Worm (Caenorhabditis elegans) whole organism, L1 larva: ENCODE data around the gene scc-3.

Source experiments
- lsy-2 ChIP-seq, 2 experiments: fragments of 150-350 bp; optimal IDR thresholded peaks; 2 replicates each; lab custom pipeline; 2014; ENCODE audit warnings: missing biosample characterization in 2 of 2, missing genetic modification characterization in 2 of 2
- nhr-237 ChIP-seq: fragments of 150-350 bp; optimal IDR thresholded peaks from 2 replicates; lab custom pipeline; 2014; ENCODE audit warnings: missing biosample characterization, missing genetic modification characterization
- nhr-28 ChIP-seq: fragments of 150-350 bp; optimal IDR thresholded peaks from 2 replicates; lab custom pipeline; 2014; ENCODE audit warnings: missing biosample characterization, missing genetic modification characterization
- nhr-76 ChIP-seq: sonication (generic microtip); optimal IDR thresholded peaks from 2 replicates; lab custom pipeline; 2017; ENCODE audit warnings: missing biosample characterization, missing genetic modification characterization
- skn-1 ChIP-seq: fragments of 150-350 bp; optimal IDR thresholded peaks from 2 replicates; lab custom pipeline; 2014; ENCODE audit warnings: missing biosample characterization, missing genetic modification characterization

DNA sequence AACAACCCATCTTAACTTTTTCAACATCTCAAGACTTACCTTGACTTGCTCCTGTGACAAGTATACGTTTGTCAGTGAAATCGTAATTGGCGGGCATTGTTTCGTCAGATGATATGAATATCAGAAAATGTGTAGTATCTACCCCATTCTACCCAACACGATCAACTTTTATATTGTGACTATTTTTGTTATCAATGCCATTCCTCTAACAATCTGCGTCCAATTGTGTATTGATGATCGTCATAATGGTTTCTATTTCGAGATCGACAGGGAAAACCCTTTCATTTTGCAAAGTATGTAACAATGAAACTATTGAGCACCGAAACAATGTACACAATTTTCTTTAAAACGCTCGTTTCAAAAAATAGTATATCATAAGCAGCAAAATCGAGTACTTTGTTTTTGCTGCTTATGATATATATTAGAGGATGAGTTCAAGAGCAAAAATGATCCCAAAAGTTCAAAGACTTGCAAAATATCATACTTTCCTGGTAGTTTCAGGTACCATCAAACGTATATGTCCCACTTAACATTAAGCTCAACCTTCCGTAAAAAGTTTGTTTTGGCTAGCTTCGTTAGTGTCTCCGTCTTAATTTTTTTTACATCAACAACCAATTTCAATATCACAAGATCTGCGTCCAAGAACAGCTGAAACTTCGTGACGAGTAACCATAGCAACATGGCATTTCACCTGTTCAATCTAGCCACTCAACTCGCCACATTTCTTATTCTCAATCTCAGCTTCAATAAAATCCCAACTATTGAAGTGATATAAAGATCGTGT lies 30.1 kb upstream of the scc-3 start, which contains the start of the genes dhs-21 and xbx-9:
- TF ChIP-seq lsy-2 (tag; optimal IDR thresholded peaks at IDR 0.05; lab: Kevin White, UChicago) (peak in 1 of 2 experiments; percentile 26), nhr-237 (no peak), skn-1 (tag; lab: Kevin White, UChicago) (no peak), nhr-28 (tag; lab: Kevin White, UChicago) (no peak), nhr-76 (no peak)
